Worm (Caenorhabditis elegans) whole organism, young adult: Measurements from ENCODE around the gene lec-3.

Experiments
- B0019.2 ChIP-seq: fragments of 200-800 bp; sonication (Bioruptor generic); conservative IDR thresholded peaks from 2 replicates; pipeline ENCODE4 v1.3.6; 2022; ENCODE audit warnings: missing genetic modification reagents, missing genetic modification characterization, missing compliant biosample characterization
- B0035.1 ChIP-seq: sonication (generic microtip); optimal IDR thresholded peaks from 2 replicates; lab custom pipeline; 2016; ENCODE audit warnings: missing genetic modification characterization, mild to moderate bottlenecking, missing compliant biosample characterization, missing genotype, missing genetic modification reagents
- C06A6.2 ChIP-seq: fragments of 200-800 bp; sonication (Bioruptor generic); conservative IDR thresholded peaks from 2 replicates; pipeline ENCODE4 v1.3.6; 2022; ENCODE audit warnings: missing genetic modification characterization, missing compliant biosample characterization
- F10E7.11 ChIP-seq: sonication (generic microtip); optimal IDR thresholded peaks from 2 replicates; lab custom pipeline; 2017; ENCODE audit warnings: mild to moderate bottlenecking, missing genetic modification characterization, moderate library complexity, missing compliant biosample characterization
- F39B2.1 ChIP-seq: fragments of 200-800 bp; sonication (Bioruptor generic); IDR thresholded peaks from 2 replicates; pipeline ENCODE4 v1.3.6; 2022; ENCODE audit warnings: missing genetic modification reagents, missing genetic modification characterization, missing compliant biosample characterization
- F52B5.7 ChIP-seq: sonication (generic microtip); optimal IDR thresholded peaks from 2 replicates; lab custom pipeline; 2016; ENCODE audit warnings: mild to moderate bottlenecking, missing genetic modification characterization, missing compliant biosample characterization
- F55B11.4 ChIP-seq: sonication (generic microtip); optimal IDR thresholded peaks from 2 replicates; lab custom pipeline; 2016; ENCODE audit warnings: missing compliant biosample characterization, missing genetic modification characterization, borderline replicate concordance; ENCODE audit not compliant: insufficient read depth
- Y67H2A.10 ChIP-seq: fragments of 200-800 bp; sonication (Bioruptor generic); conservative IDR thresholded peaks from 2 replicates; pipeline ENCODE4 v1.3.6; 2022; ENCODE audit warnings: missing genetic modification reagents, missing genetic modification characterization, missing compliant biosample characterization
- Y95B8A.8 ChIP-seq: fragments of 200-800 bp; sonication (Bioruptor generic); IDR thresholded peaks from 2 replicates; pipeline ENCODE4 v1.3.6; 2022; ENCODE audit warnings: missing genetic modification reagents, missing genetic modification characterization, missing compliant biosample characterization
- ama-1 ChIP-seq, 3 experiments: fragments of 150-350 bp in 1 of 3; sonication (generic microtip) in 2 of 3; optimal IDR thresholded peaks; 2 replicates each; lab custom pipeline; 2014 to 2018; ENCODE audit warnings: missing biosample characterization in 2 of 3, missing genetic modification characterization in 2 of 3, missing genetic modification reagents in 2 of 3
- aptf-2 ChIP-seq: fragments of 200-800 bp; sonication (Bioruptor generic); conservative IDR thresholded peaks from 2 replicates; pipeline ENCODE4 v1.3.6; 2022; ENCODE audit warnings: missing genetic modification reagents, missing genetic modification characterization, missing compliant biosample characterization
- aptf-3 ChIP-seq: fragments of 200-800 bp; sonication (Bioruptor generic); IDR thresholded peaks from 2 replicates; pipeline ENCODE4 v1.3.6; 2022; ENCODE audit warnings: missing genetic modification characterization, missing compliant biosample characterization
- attf-3 ChIP-seq: fragments of 200-800 bp; sonication (Bioruptor generic); conservative IDR thresholded peaks from 2 replicates; pipeline ENCODE4 v1.3.6; 2022; ENCODE audit warnings: missing genetic modification reagents, missing genetic modification characterization, missing compliant biosample characterization
- attf-5 ChIP-seq: fragments of 200-800 bp; sonication (Bioruptor generic); optimal IDR thresholded peaks from 2 replicates; lab custom pipeline; 2018; ENCODE audit warnings: mild to moderate bottlenecking, missing genetic modification characterization, missing compliant biosample characterization
- cebp-2 ChIP-seq: fragments of 200-800 bp; sonication (Bioruptor generic); IDR thresholded peaks from 2 replicates; pipeline ENCODE4 v1.3.6; 2022; ENCODE audit warnings: missing genetic modification characterization, missing compliant biosample characterization
- ceh-27 ChIP-seq: fragments of 200-800 bp; sonication (Bioruptor generic); optimal IDR thresholded peaks from 2 replicates; lab custom pipeline; 2018; ENCODE audit warnings: mild to moderate bottlenecking, missing genetic modification characterization, moderate library complexity, missing compliant biosample characterization
- ceh-40 ChIP-seq: fragments of 200-800 bp; sonication (Bioruptor generic); IDR thresholded peaks from 2 replicates; pipeline ENCODE4 v1.3.6; 2022; ENCODE audit warnings: missing genetic modification characterization, missing compliant biosample characterization
- die-1 ChIP-seq: sonication (generic microtip); optimal IDR thresholded peaks from 2 replicates; lab custom pipeline; 2016; ENCODE audit warnings: missing genotype, mild to moderate bottlenecking, missing genetic modification characterization, missing compliant biosample characterization
- efl-1 ChIP-seq: fragments of 150-350 bp; optimal IDR thresholded peaks from 2 replicates; lab custom pipeline; 2014; ENCODE audit warnings: missing biosample characterization, missing genetic modification reagents, missing genetic modification characterization
- egl-18 ChIP-seq: fragments of 200-800 bp; sonication (Bioruptor generic); IDR thresholded peaks from 2 replicates; pipeline ENCODE4 v1.3.6; 2022; ENCODE audit warnings: missing genetic modification reagents, missing genetic modification characterization, missing compliant biosample characterization
- him-1 ChIP-seq: sonication (generic microtip); optimal IDR thresholded peaks from 2 replicates; lab custom pipeline; 2016; ENCODE audit warnings: missing genotype, missing genetic modification reagents, missing genetic modification characterization, missing compliant biosample characterization
- hmg-1.2 ChIP-seq: fragments of 200-800 bp; sonication (Bioruptor generic); IDR thresholded peaks from 2 replicates; pipeline ENCODE4 v1.3.6; 2022; ENCODE audit warnings: missing genetic modification reagents, missing genetic modification characterization, missing compliant biosample characterization
- hmg-20 ChIP-seq: fragments of 200-800 bp; sonication (Bioruptor generic); IDR thresholded peaks from 2 replicates; pipeline ENCODE4 v1.3.6; 2022; ENCODE audit warnings: missing genetic modification reagents, missing genetic modification characterization, missing compliant biosample characterization
- hrde-1 ChIP-seq: sonication (generic microtip); optimal IDR thresholded peaks from 2 replicates; lab custom pipeline; 2016; ENCODE audit warnings: missing genetic modification characterization, mild to moderate bottlenecking, missing compliant biosample characterization, moderate library complexity, missing genotype, missing genetic modification reagents, borderline replicate concordance
- let-526 ChIP-seq: fragments of 200-800 bp; sonication (Bioruptor generic); IDR thresholded peaks from 2 replicates; pipeline ENCODE4 v1.3.6; 2022; ENCODE audit warnings: missing genetic modification reagents, missing genetic modification characterization, missing compliant biosample characterization
- let-607 ChIP-seq, 2 experiments: fragments of 200-800 bp in 1 of 2; sonication (Bioruptor generic) in 1 of 2; sonication (generic microtip) in 1 of 2; optimal IDR thresholded peaks; 2 replicates each; lab custom pipeline; 2016 to 2018; ENCODE audit warnings: mild to moderate bottlenecking in 2 of 2, missing compliant biosample characterization in 2 of 2, missing genetic modification characterization in 2 of 2, moderate library complexity in 2 of 2, missing genotype in 1 of 2
- lin-35 ChIP-seq, 3 experiments: fragments of 150-350 bp in 2 of 3; sonication (generic microtip) in 1 of 3; optimal IDR thresholded peaks; 2 replicates each; lab custom pipeline; 2014 to 2018; ENCODE audit warnings: missing biosample characterization in 3 of 3, missing genetic modification characterization in 3 of 3, missing genetic modification reagents in 3 of 3
- lin-40 ChIP-seq: sonication (generic microtip); optimal IDR thresholded peaks from 2 replicates; lab custom pipeline; 2016; ENCODE audit warnings: missing genetic modification characterization, mild to moderate bottlenecking, missing compliant biosample characterization, missing genotype, missing genetic modification reagents
- lsl-1 ChIP-seq: fragments of 200-800 bp; sonication (Bioruptor generic); optimal IDR thresholded peaks from 2 replicates; lab custom pipeline; 2018; ENCODE audit warnings: mild to moderate bottlenecking, missing genetic modification characterization, moderate library complexity, missing compliant biosample characterization
- nfya-1 ChIP-seq: sonication (generic microtip); optimal IDR thresholded peaks from 2 replicates; lab custom pipeline; 2017; ENCODE audit warnings: antibody characterized with exemption, missing compliant biosample characterization, missing genetic modification characterization, borderline replicate concordance; ENCODE audit not compliant: insufficient read depth
- nfyb-1 ChIP-seq: fragments of 200-800 bp; sonication (Bioruptor generic); IDR thresholded peaks from 2 replicates; pipeline ENCODE4 v1.3.6; 2022; ENCODE audit warnings: missing genetic modification reagents, missing genetic modification characterization, missing compliant biosample characterization
- nhr-27 ChIP-seq: fragments of 200-800 bp; sonication (Bioruptor generic); optimal IDR thresholded peaks from 2 replicates; lab custom pipeline; 2018; ENCODE audit warnings: mild to moderate bottlenecking, missing genetic modification characterization, moderate library complexity, missing compliant biosample characterization
- nhr-80 ChIP-seq: sonication (generic microtip); optimal IDR thresholded peaks from 2 replicates; lab custom pipeline; 2016; ENCODE audit warnings: missing genetic modification characterization, missing compliant biosample characterization
- nhr-90 ChIP-seq: sonication (generic microtip); optimal IDR thresholded peaks from 2 replicates; lab custom pipeline; 2016; ENCODE audit warnings: missing genotype, mild to moderate bottlenecking, missing genetic modification characterization, missing compliant biosample characterization
- pha-4 ChIP-seq: fragments of 150-350 bp; sonication (generic microtip); optimal IDR thresholded peaks from 2 replicates; lab custom pipeline; 2014; ENCODE audit warnings: missing biosample characterization, missing genetic modification reagents, missing genetic modification characterization
- snpc-1.1 ChIP-seq: sonication (generic microtip); optimal IDR thresholded peaks from 2 replicates; lab custom pipeline; 2017; ENCODE audit warnings: missing genetic modification characterization, mild to moderate bottlenecking, missing compliant biosample characterization, antibody characterized with exemption, moderate library complexity, missing genotype, missing genetic modification reagents; ENCODE audit not compliant: insufficient read depth
- tbp1 ChIP-seq: fragments of 200-800 bp; sonication (Bioruptor generic); optimal IDR thresholded peaks from 2 replicates; lab custom pipeline; 2018; ENCODE audit warnings: mild to moderate bottlenecking, missing genetic modification characterization, missing compliant biosample characterization
- unc-130 ChIP-seq: sonication (generic microtip); optimal IDR thresholded peaks from 2 replicates; lab custom pipeline; 2016; ENCODE audit warnings: missing genetic modification reagents, missing genetic modification characterization, missing compliant biosample characterization
- zim-3 ChIP-seq: sonication (generic microtip); optimal IDR thresholded peaks from 2 replicates; lab custom pipeline; 2017; ENCODE audit warnings: mild to moderate bottlenecking, missing genetic modification characterization, moderate library complexity, missing compliant biosample characterization
- ztf-26 ChIP-seq: sonication (generic microtip); optimal IDR thresholded peaks from 2 replicates; lab custom pipeline; 2017; ENCODE audit warnings: missing genetic modification characterization, missing compliant biosample characterization

lec-3 gene

DNA sequence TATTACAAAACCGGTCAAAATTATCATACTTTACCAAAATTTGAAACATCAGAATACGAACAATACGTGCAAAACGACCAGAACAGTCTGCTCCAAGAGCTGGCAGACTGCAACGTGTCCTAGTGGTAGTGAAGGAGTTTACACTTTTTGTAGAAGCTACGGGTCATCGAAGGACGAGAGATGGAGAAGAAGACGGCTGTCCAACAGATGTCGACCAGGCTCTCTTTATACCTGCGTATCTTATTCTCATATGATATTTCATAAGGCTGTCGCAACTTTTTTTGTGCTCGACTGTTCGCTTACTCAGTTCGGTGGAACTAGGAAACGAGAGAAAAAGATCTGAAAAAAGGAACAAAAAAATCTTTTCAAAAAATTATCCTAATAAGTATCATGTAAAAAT is 48.9 kb downstream of the lec-3 start, which contains the start of gene let-268:
TSS of gene let-268 (minus strand) at position 182 of the 400 bp plus-strand sequence.
- TF ChIP-seq ztf-26 (tag; lab: Kevin White, UChicago) (no peak), let-607 (tag; optimal IDR thresholded peaks at IDR 0.05; lab: Kevin White, UChicago) (no peak), hmg-1.2 (GFP tag; lab: Robert Waterston, UW) (peak; percentile 17; the same call in 1 of the 2 replicates), F39B2.1 (GFP tag; lab: Robert Waterston, UW) (no peak)

DNA sequence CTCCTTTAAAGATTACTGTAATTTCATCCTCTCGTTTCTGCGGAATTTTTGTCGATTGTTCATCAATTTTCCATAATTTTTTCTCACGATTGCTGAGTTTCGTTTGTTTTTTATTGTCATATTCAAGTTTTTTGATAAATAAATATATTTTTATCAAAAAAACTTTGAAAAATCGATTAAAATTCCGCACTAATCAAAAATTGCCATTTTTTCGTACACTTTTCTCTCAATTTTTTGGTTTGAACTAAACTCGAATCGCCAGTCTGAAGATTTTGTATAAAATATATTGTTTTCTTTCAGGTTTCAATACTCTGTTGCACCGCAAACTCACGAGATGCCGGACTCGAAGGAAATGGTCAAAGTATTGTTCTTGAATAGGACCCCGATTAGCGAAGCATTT is 49.9 kb downstream of the lec-3 start, which contains the start of gene ogr-2:
TSS of gene ogr-2 (plus strand) at position 301 of the 400 bp plus-strand sequence.
- no peak for TF ChIP-seq Y95B8A.8 (GFP tag; lab: Robert Waterston, UW)
- no peak for TF ChIP-seq F10E7.11 (tag; lab: Kevin White, UChicago)
- no peak for TF ChIP-seq tbp1 (GFP tag; lab: Kevin White, UChicago)
- TF ChIP-seq aptf-3 (GFP tag; lab: Robert Waterston, UW) = no peak
- TF ChIP-seq nfya-1 (tag; lab: Kevin White, UChicago) = no peak
- no peak for TF ChIP-seq let-526 (GFP tag; lab: Robert Waterston, UW)
- no peak for TF ChIP-seq egl-18 (GFP tag; lab: Robert Waterston, UW)
- no peak for TF ChIP-seq F39B2.1 (GFP tag; lab: Robert Waterston, UW)
- peak; percentile 30 for TF ChIP-seq lsl-1

DNA sequence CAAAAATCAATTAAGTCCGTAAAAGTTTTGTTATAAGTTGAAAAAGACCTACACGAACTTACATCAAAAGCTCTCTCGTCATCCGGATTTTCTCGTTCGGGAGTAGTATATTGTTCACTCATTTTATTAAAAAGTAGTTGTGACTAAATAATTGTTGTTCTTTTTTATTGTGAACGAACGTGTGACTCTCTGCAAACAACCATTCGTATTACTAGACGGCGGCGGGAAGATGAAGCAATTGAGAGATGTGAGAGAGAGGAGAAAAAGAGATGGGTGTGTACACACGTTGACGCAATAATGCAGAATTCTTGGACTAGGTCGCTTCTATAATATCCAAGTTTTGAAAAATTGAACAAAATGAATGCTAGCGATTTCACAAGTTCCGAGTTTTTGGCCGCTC is 54.0 kb downstream of the lec-3 start, which contains the start of the genes F52H3.11 and bath-38:
TSS of gene F52H3.11 (minus strand) at position 203 of the 400 bp plus-strand sequence.
TSS of gene bath-38 (minus strand) at position 310 of the 400 bp plus-strand sequence.
- TF ChIP-seq nfya-1 (tag; lab: Kevin White, UChicago) (no peak), zim-3 (tag; lab: Kevin White, UChicago) (no peak), attf-5 (peak; percentile 22), nfyb-1 (GFP tag; lab: Robert Waterston, UW) (no peak), lin-35 (GFP tag; optimal IDR thresholded peaks at IDR 0.05; lab: Kevin White, UChicago) (no peak), C06A6.2 (no peak), nhr-27 (tag; lab: Kevin White, UChicago) (no peak), B0035.1 (tag; lab: Kevin White, UChicago) (no peak), pha-4 (tag; lab: Kevin White, UChicago) (peak; percentile 22), efl-1 (GFP tag; lab: Kevin White, UChicago) (no peak), Y67H2A.10 (GFP tag; lab: Robert Waterston, UW) (no peak), ceh-27 (GFP tag; lab: Kevin White, UChicago) (no peak), lin-40 (tag; lab: Kevin White, UChicago) (no peak), nhr-80 (tag; lab: Kevin White, UChicago) (peak; percentile 23), ama-1 (optimal IDR thresholded peaks at IDR 0.05; lab: Kevin White, UChicago) (no peak), ama-1 (GFP tag; optimal IDR thresholded peaks at IDR 0.05; lab: Kevin White, UChicago) (no peak), F55B11.4 (tag; lab: Kevin White, UChicago) (no peak)

DNA sequence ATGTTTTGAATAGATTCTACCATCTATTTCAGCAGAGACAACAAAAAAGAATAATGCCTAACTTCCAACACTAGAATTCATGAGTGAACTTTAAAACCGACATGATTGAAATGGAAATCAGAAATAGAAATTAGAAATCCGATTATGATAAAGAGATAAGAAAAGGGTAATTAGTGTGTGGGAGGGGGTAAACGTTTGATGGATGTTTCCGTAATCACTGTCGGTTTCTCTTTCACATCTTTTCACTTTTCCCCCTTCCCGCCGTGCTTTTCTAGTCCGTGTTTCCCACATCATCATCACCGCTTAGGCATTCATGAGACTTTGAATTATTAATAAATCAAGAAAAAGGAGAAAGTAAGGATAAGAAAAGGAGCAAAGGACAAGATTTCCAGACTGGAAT is 54.8 kb downstream of the lec-3 start:
- no peak for TF ChIP-seq unc-130 (GFP tag; lab: Kevin White, UChicago)
- no peak for TF ChIP-seq hmg-20
- no peak for TF ChIP-seq ama-1 (optimal IDR thresholded peaks at IDR 0.05; lab: Kevin White, UChicago)
- TF ChIP-seq ama-1 (GFP tag; optimal IDR thresholded peaks at IDR 0.05; lab: Kevin White, UChicago) = no peak
- TF ChIP-seq die-1 = no peak
- no peak for TF ChIP-seq attf-3 (GFP tag; lab: Robert Waterston, UW)
- TF ChIP-seq ceh-40 (GFP tag; lab: Robert Waterston, UW) = no peak
- TF ChIP-seq let-607 (tag; optimal IDR thresholded peaks at IDR 0.05; lab: Kevin White, UChicago) = no peak
- no peak for TF ChIP-seq nhr-90 (tag; lab: Kevin White, UChicago)
- TF ChIP-seq lin-40 (tag; lab: Kevin White, UChicago) = no peak
- no peak for TF ChIP-seq hrde-1 (tag; lab: Kevin White, UChicago)
- no peak for TF ChIP-seq egl-18 (GFP tag; lab: Robert Waterston, UW)
- TF ChIP-seq B0019.2 (GFP tag; lab: Robert Waterston, UW) = no peak
- TF ChIP-seq F52B5.7 (tag; lab: Kevin White, UChicago) = no peak
- TF ChIP-seq him-1 (tag; lab: Kevin White, UChicago) = no peak
- no peak for TF ChIP-seq cebp-2 (GFP tag; lab: Robert Waterston, UW)
- TF ChIP-seq snpc-1.1 (tag; lab: Kevin White, UChicago) = no peak
- TF ChIP-seq pha-4 (tag; lab: Kevin White, UChicago) = no peak
- no peak for TF ChIP-seq aptf-2
